Worm (Caenorhabditis elegans) whole organism, young adult: ENCODE data around the gene C44C10.5.
A peak's percentile ranks its signal among the peaks of the same experiment; 100 is the strongest.

Source experiments
- B0336.3 ChIP-seq: fragments of 200-800 bp; sonication (Bioruptor generic); IDR thresholded peaks from 2 replicates; pipeline ENCODE4 v1.3.6; 2022; ENCODE audit warnings: missing genetic modification characterization, missing compliant biosample characterization
- F37B4.10 ChIP-seq: fragments of 200-800 bp; sonication (Bioruptor generic); IDR thresholded peaks from 2 replicates; pipeline ENCODE4 v1.3.6; 2022; ENCODE audit warnings: missing genetic modification characterization, missing compliant biosample characterization
- F57C9.4 ChIP-seq: sonication (generic microtip); optimal IDR thresholded peaks from 2 replicates; lab custom pipeline; 2017; ENCODE audit warnings: mild to moderate bottlenecking, missing genetic modification characterization, missing compliant biosample characterization
- Y53F4B.3 ChIP-seq: fragments of 200-800 bp; sonication (Bioruptor generic); IDR thresholded peaks from 2 replicates; pipeline ENCODE4 v1.3.6; 2022; ENCODE audit warnings: missing genetic modification reagents, missing genetic modification characterization, missing compliant biosample characterization
- akir-1 ChIP-seq: fragments of 200-800 bp; sonication (Bioruptor generic); optimal IDR thresholded peaks from 2 replicates; lab custom pipeline; 2018; ENCODE audit warnings: mild to moderate bottlenecking, missing genetic modification characterization, moderate library complexity, missing compliant biosample characterization
- ama-1 ChIP-seq, 3 experiments: fragments of 150-350 bp in 1 of 3; sonication (generic microtip) in 2 of 3; optimal IDR thresholded peaks; 2 replicates each; lab custom pipeline; 2014 to 2018; ENCODE audit warnings: missing biosample characterization in 2 of 3, missing genetic modification characterization in 2 of 3, missing genetic modification reagents in 2 of 3
- attf-3 ChIP-seq: fragments of 200-800 bp; sonication (Bioruptor generic); conservative IDR thresholded peaks from 2 replicates; pipeline ENCODE4 v1.3.6; 2022; ENCODE audit warnings: missing genetic modification reagents, missing genetic modification characterization, missing compliant biosample characterization
- attf-6 ChIP-seq: fragments of 200-800 bp; sonication (Bioruptor generic); IDR thresholded peaks from 2 replicates; pipeline ENCODE4 v1.3.6; 2022; ENCODE audit warnings: missing genetic modification reagents, missing genetic modification characterization, missing compliant biosample characterization
- bed-2 ChIP-seq: fragments of 200-800 bp; sonication (Bioruptor generic); IDR thresholded peaks from 2 replicates; pipeline ENCODE4 v1.3.6; 2022; ENCODE audit warnings: missing genetic modification reagents, missing genetic modification characterization, missing compliant biosample characterization
- ceh-100 ChIP-seq: fragments of 200-800 bp; sonication (Bioruptor generic); IDR thresholded peaks from 2 replicates; pipeline ENCODE4 v1.3.6; 2022; ENCODE audit warnings: missing genetic modification reagents, missing genetic modification characterization, missing compliant biosample characterization
- chd-7 ChIP-seq: sonication (generic microtip); optimal IDR thresholded peaks from 2 replicates; lab custom pipeline; 2016; ENCODE audit warnings: mild to moderate bottlenecking, missing genetic modification characterization, moderate library complexity, missing compliant biosample characterization
- dpl-1 ChIP-seq: fragments of 150-350 bp; optimal IDR thresholded peaks from 2 replicates; lab custom pipeline; 2014; ENCODE audit warnings: missing biosample characterization, missing genetic modification reagents, missing genetic modification characterization
- egrh-3 ChIP-seq: fragments of 200-800 bp; sonication (Bioruptor generic); IDR thresholded peaks from 2 replicates; pipeline ENCODE4 v1.3.6; 2022; ENCODE audit warnings: missing genetic modification reagents, missing genetic modification characterization, missing compliant biosample characterization
- ekl-4 ChIP-seq: fragments of 200-800 bp; sonication (Bioruptor generic); IDR thresholded peaks from 2 replicates; pipeline ENCODE4 v1.3.6; 2022; ENCODE audit warnings: missing genetic modification reagents, missing genetic modification characterization, missing compliant biosample characterization
- gei-17 ChIP-seq: fragments of 200-800 bp; sonication (Bioruptor generic); optimal IDR thresholded peaks from 2 replicates; lab custom pipeline; 2018; ENCODE audit warnings: mild to moderate bottlenecking, missing genetic modification characterization, missing compliant biosample characterization
- hlh-26 ChIP-seq: fragments of 200-800 bp; sonication (Bioruptor generic); conservative IDR thresholded peaks from 2 replicates; pipeline ENCODE4 v1.3.6; 2022; ENCODE audit warnings: missing genetic modification reagents, missing genetic modification characterization, missing compliant biosample characterization
- hmg-20 ChIP-seq: fragments of 200-800 bp; sonication (Bioruptor generic); IDR thresholded peaks from 2 replicates; pipeline ENCODE4 v1.3.6; 2022; ENCODE audit warnings: missing genetic modification reagents, missing genetic modification characterization, missing compliant biosample characterization
- hrde-1 ChIP-seq: sonication (generic microtip); optimal IDR thresholded peaks from 2 replicates; lab custom pipeline; 2016; ENCODE audit warnings: missing genetic modification characterization, mild to moderate bottlenecking, missing compliant biosample characterization, moderate library complexity, missing genotype, missing genetic modification reagents, borderline replicate concordance
- hsf-1 ChIP-seq: fragments of 200-800 bp; sonication (Bioruptor generic); IDR thresholded peaks from 2 replicates; pipeline ENCODE4 v1.3.6; 2022; ENCODE audit warnings: missing genetic modification reagents, missing genetic modification characterization, missing compliant biosample characterization
- let-526 ChIP-seq: fragments of 200-800 bp; sonication (Bioruptor generic); IDR thresholded peaks from 2 replicates; pipeline ENCODE4 v1.3.6; 2022; ENCODE audit warnings: missing genetic modification reagents, missing genetic modification characterization, missing compliant biosample characterization
- lin-26 ChIP-seq: fragments of 200-800 bp; sonication (Bioruptor generic); IDR thresholded peaks from 2 replicates; pipeline ENCODE4 v1.3.6; 2022; ENCODE audit warnings: missing genetic modification reagents, missing genetic modification characterization, missing compliant biosample characterization
- lin-40 ChIP-seq: sonication (generic microtip); optimal IDR thresholded peaks from 2 replicates; lab custom pipeline; 2016; ENCODE audit warnings: missing genetic modification characterization, mild to moderate bottlenecking, missing compliant biosample characterization, missing genotype, missing genetic modification reagents
- lsl-1 ChIP-seq: fragments of 200-800 bp; sonication (Bioruptor generic); optimal IDR thresholded peaks from 2 replicates; lab custom pipeline; 2018; ENCODE audit warnings: mild to moderate bottlenecking, missing genetic modification characterization, moderate library complexity, missing compliant biosample characterization
- lsy-27 ChIP-seq: sonication (generic microtip); optimal IDR thresholded peaks from 2 replicates; lab custom pipeline; 2017; ENCODE audit warnings: missing genetic modification characterization, mild to moderate bottlenecking, missing compliant biosample characterization, antibody characterized with exemption, missing genotype, borderline replicate concordance; ENCODE audit not compliant: insufficient read depth
- madf-10 ChIP-seq: sonication (generic microtip); optimal IDR thresholded peaks from 2 replicates; lab custom pipeline; 2016; ENCODE audit warnings: mild to moderate bottlenecking, missing genetic modification characterization, missing compliant biosample characterization
- madf-8 ChIP-seq: fragments of 200-800 bp; sonication (Bioruptor generic); conservative IDR thresholded peaks from 2 replicates; pipeline ENCODE4 v1.3.6; 2022; ENCODE audit warnings: missing genetic modification reagents, missing genetic modification characterization, missing compliant biosample characterization
- mes-4 ChIP-seq: sonication (generic microtip); optimal IDR thresholded peaks from 2 replicates; lab custom pipeline; 2016; ENCODE audit warnings: missing genotype, missing genetic modification characterization, missing compliant biosample characterization
- nfyb-1 ChIP-seq: fragments of 200-800 bp; sonication (Bioruptor generic); IDR thresholded peaks from 2 replicates; pipeline ENCODE4 v1.3.6; 2022; ENCODE audit warnings: missing genetic modification reagents, missing genetic modification characterization, missing compliant biosample characterization
- nhr-179 ChIP-seq: sonication (generic microtip); optimal IDR thresholded peaks from 2 replicates; lab custom pipeline; 2016; ENCODE audit warnings: mild to moderate bottlenecking, missing genetic modification characterization, missing compliant biosample characterization
- nhr-80 ChIP-seq: sonication (generic microtip); optimal IDR thresholded peaks from 2 replicates; lab custom pipeline; 2016; ENCODE audit warnings: missing genetic modification characterization, missing compliant biosample characterization
- pha-4 ChIP-seq: fragments of 150-350 bp; sonication (generic microtip); optimal IDR thresholded peaks from 2 replicates; lab custom pipeline; 2014; ENCODE audit warnings: missing biosample characterization, missing genetic modification reagents, missing genetic modification characterization
- rcor-1 ChIP-seq: fragments of 200-800 bp; sonication (Bioruptor generic); IDR thresholded peaks from 2 replicates; pipeline ENCODE4 v1.3.6; 2022; ENCODE audit warnings: missing genetic modification reagents, missing genetic modification characterization, missing compliant biosample characterization
- rec-8 ChIP-seq, 2 experiments: sonication (generic microtip); optimal IDR thresholded peaks; 2 replicates each; lab custom pipeline; 2016; ENCODE audit warnings: mild to moderate bottlenecking in 2 of 2, missing genetic modification characterization in 2 of 2, missing genetic modification reagents in 2 of 2, missing genotype in 2 of 2, missing biosample characterization in 1 of 2, missing compliant biosample characterization in 1 of 2, moderate library complexity in 1 of 2
- snpc-3.4 ChIP-seq: sonication (generic microtip); optimal IDR thresholded peaks from 2 replicates; lab custom pipeline; 2017; ENCODE audit warnings: missing genetic modification characterization, mild to moderate bottlenecking, missing compliant biosample characterization, antibody characterized with exemption, moderate library complexity, missing genotype, missing genetic modification reagents
- tlf-1 ChIP-seq: fragments of 200-800 bp; sonication (Bioruptor generic); optimal IDR thresholded peaks from 2 replicates; lab custom pipeline; 2018; ENCODE audit warnings: mild to moderate bottlenecking, missing genetic modification characterization, missing compliant biosample characterization
- xnd-1 ChIP-seq: sonication (generic microtip); optimal IDR thresholded peaks from 2 replicates; lab custom pipeline; 2016; ENCODE audit warnings: missing genotype, missing genetic modification reagents, missing genetic modification characterization, missing compliant biosample characterization
- ztf-25 ChIP-seq: fragments of 200-800 bp; sonication (Bioruptor generic); IDR thresholded peaks from 2 replicates; pipeline ENCODE4 v1.3.6; 2022; ENCODE audit warnings: missing genetic modification reagents, missing genetic modification characterization, missing compliant biosample characterization
- ztf-26 ChIP-seq: sonication (generic microtip); optimal IDR thresholded peaks from 2 replicates; lab custom pipeline; 2017; ENCODE audit warnings: missing genetic modification characterization, missing compliant biosample characterization
- ztf-6 ChIP-seq: fragments of 200-800 bp; sonication (Bioruptor generic); IDR thresholded peaks from 2 replicates; pipeline ENCODE4 v1.3.6; 2022; ENCODE audit warnings: missing genetic modification reagents, missing genetic modification characterization, missing compliant biosample characterization

The C44C10.5 gene

ce11 chrX:11727761-11728160 lies 37.4 kb downstream of the C44C10.5 start, which contains the start of the genes gst-42 and D1053.2 (continued):
- TF ChIP-seq lin-26 (GFP tag; lab: Robert Waterston, UW) (no peak), hrde-1 (tag; lab: Kevin White, UChicago) (no peak), hmg-20 (GFP tag; lab: Robert Waterston, UW) (no peak), ekl-4 (no peak), mes-4 (tag; lab: Kevin White, UChicago) (no peak), lsy-27 (no peak), hsf-1 (no peak), ceh-100 (GFP tag; lab: Robert Waterston, UW) (no peak), madf-10 (tag; lab: Kevin White, UChicago) (no peak), Y53F4B.3 (GFP tag; lab: Robert Waterston, UW) (no peak), ztf-25 (GFP tag; lab: Robert Waterston, UW) (no peak), hlh-26 (no peak), let-526 (GFP tag; lab: Robert Waterston, UW) (no peak), ztf-26 (no peak), xnd-1 (tag; lab: Kevin White, UChicago) (no peak), tlf-1 (GFP tag; lab: Kevin White, UChicago) (no peak), pha-4 (tag; lab: Kevin White, UChicago) (peak; percentile 77), snpc-3.4 (tag; lab: Kevin White, UChicago) (no peak), ztf-6 (GFP tag; lab: Robert Waterston, UW) (no peak), rcor-1 (GFP tag; lab: Robert Waterston, UW) (no peak), B0336.3 (GFP tag; lab: Robert Waterston, UW) (0 out of 2 replicates have a peak, but pooled peaks have one; percentile 16), gei-17 (GFP tag; lab: Kevin White, UChicago) (no peak), nfyb-1 (GFP tag; lab: Robert Waterston, UW) (no peak), lin-40 (tag; lab: Kevin White, UChicago) (peak; percentile 23), rec-8 (tag; optimal IDR thresholded peaks at IDR 0.05; lab: Kevin White, UChicago) (no peak), ama-1 (optimal IDR thresholded peaks at IDR 0.05; lab: Kevin White, UChicago) (no peak), ama-1 (GFP tag; optimal IDR thresholded peaks at IDR 0.05; lab: Kevin White, UChicago) (no peak)

- no peak for TF ChIP-seq madf-8
- no peak for TF ChIP-seq egrh-3 (GFP tag; lab: Robert Waterston, UW)
- no peak for TF ChIP-seq F37B4.10 (GFP tag; lab: Robert Waterston, UW)
- no peak for TF ChIP-seq nhr-179
- TF ChIP-seq attf-3 (GFP tag; lab: Robert Waterston, UW), result no peak
These were observed 42.4 kb downstream of the C44C10.5 start for ce11 chrX:11732752-11733151.

- no peak for TF ChIP-seq lsl-1
- peak; percentile 4 for TF ChIP-seq nhr-80
These were observed 43.8 kb downstream of the C44C10.5 start for ce11 chrX:11734110-11734509.

- no peak for TF ChIP-seq akir-1
- TF ChIP-seq dpl-1 (GFP tag; lab: Kevin White, UChicago), result no peak
- no peak for TF ChIP-seq rcor-1 (GFP tag; lab: Robert Waterston, UW)
- TF ChIP-seq snpc-3.4 (tag; lab: Kevin White, UChicago), result no peak
- no peak for TF ChIP-seq bed-2 (GFP tag; lab: Robert Waterston, UW)
- no peak for TF ChIP-seq F57C9.4 (tag; lab: Kevin White, UChicago)
- TF ChIP-seq attf-6 (GFP tag; lab: Robert Waterston, UW), result no peak
- TF ChIP-seq tlf-1 (GFP tag; lab: Kevin White, UChicago), result no peak
- TF ChIP-seq chd-7 (tag; lab: Kevin White, UChicago), result no peak
These were observed 46.7 kb downstream of the C44C10.5 start, which contains the start of gene D1053.3 for ce11 chrX:11737053-11737452. Gene D1053.3, minus strand, starts transcription at chrX:11737153.
